Worm (Caenorhabditis elegans) whole organism, L4 larva: Measurements from ENCODE around the gene ceh-86.

ENCODE experiments used
- F10B5.3 ChIP-seq: sonication (generic microtip); optimal IDR thresholded peaks from 2 replicates; lab custom pipeline; 2016; ENCODE audit warnings: mild to moderate bottlenecking, missing genetic modification characterization, missing compliant biosample characterization
- F37D6.2 ChIP-seq: sonication (generic microtip); optimal IDR thresholded peaks from 2 replicates; lab custom pipeline; 2016; ENCODE audit warnings: mild to moderate bottlenecking, missing genetic modification characterization, missing compliant biosample characterization
- R02D3.7 ChIP-seq: fragments of 150-350 bp; sonication (generic microtip); optimal IDR thresholded peaks from 3 replicates; lab custom pipeline; 2014; ENCODE audit warnings: missing biosample characterization, missing genetic modification characterization
- Y48G9A.11 ChIP-seq: fragments of 200-800 bp; sonication (Bioruptor generic); IDR thresholded peaks from 2 replicates; pipeline ENCODE4 v1.3.6; 2022; ENCODE audit warnings: missing genetic modification reagents, missing genetic modification characterization, missing compliant biosample characterization
- aha-1 ChIP-seq: fragments of 150-350 bp; peaks from one replicate; lab custom pipeline; 2014; ENCODE audit warnings: missing biosample characterization, missing genetic modification characterization
- arid-1 ChIP-seq: fragments of 200-800 bp; sonication (Bioruptor generic); conservative IDR thresholded peaks from 2 replicates; pipeline ENCODE4 v1.3.6; 2022; ENCODE audit warnings: missing genetic modification reagents, missing genetic modification characterization, missing compliant biosample characterization
- ceh-62 ChIP-seq: sonication (generic microtip); optimal IDR thresholded peaks from 2 replicates; lab custom pipeline; 2017; ENCODE audit warnings: missing biosample characterization, missing genetic modification characterization
- cey-2 ChIP-seq: sonication (generic microtip); optimal IDR thresholded peaks from 3 replicates; lab custom pipeline; 2017; ENCODE audit warnings: missing genetic modification characterization, mild to moderate bottlenecking, missing compliant biosample characterization, antibody characterized with exemption, borderline replicate concordance; ENCODE audit not compliant: insufficient read depth
- ctbp-1 ChIP-seq: fragments of 200-800 bp; sonication (Bioruptor generic); IDR thresholded peaks from 2 replicates; pipeline ENCODE4 v1.3.6; 2022; ENCODE audit warnings: missing genetic modification reagents, missing genetic modification characterization, missing compliant biosample characterization
- daf-12 ChIP-seq: fragments of 150-350 bp; optimal IDR thresholded peaks from 2 replicates; lab custom pipeline; 2014; ENCODE audit warnings: missing biosample characterization, missing genetic modification reagents, missing genetic modification characterization
- daf-16 ChIP-seq, 3 experiments: sonication (generic microtip); optimal IDR thresholded peaks; 2 replicates each; lab custom pipeline; 2016 to 2017; ENCODE audit warnings: missing genetic modification characterization in 3 of 3, missing genetic modification reagents in 3 of 3, mild to moderate bottlenecking in 2 of 3, missing compliant biosample characterization in 2 of 3, missing biosample characterization in 1 of 3, moderate library complexity in 1 of 3
- duxl-1 ChIP-seq: sonication (generic microtip); optimal IDR thresholded peaks from 2 replicates; lab custom pipeline; 2016; ENCODE audit warnings: mild to moderate bottlenecking, missing genetic modification characterization, moderate library complexity, missing compliant biosample characterization; ENCODE audit not compliant: poor library complexity
- dve-1 ChIP-seq: sonication (generic microtip); optimal IDR thresholded peaks from 2 replicates; lab custom pipeline; 2017; ENCODE audit warnings: antibody characterized with exemption, mild to moderate bottlenecking, missing genetic modification characterization, missing compliant biosample characterization; ENCODE audit not compliant: insufficient read depth
- fkh-10 ChIP-seq: fragments of 150-350 bp; optimal IDR thresholded peaks from 2 replicates; lab custom pipeline; 2014; ENCODE audit warnings: missing biosample characterization, missing genetic modification reagents, missing genetic modification characterization
- fos-1 ChIP-seq: fragments of 150-350 bp; optimal IDR thresholded peaks from 2 replicates; lab custom pipeline; 2014; ENCODE audit warnings: missing biosample characterization, missing genetic modification characterization
- gei-8 ChIP-seq: fragments of 200-800 bp; sonication (Bioruptor generic); optimal IDR thresholded peaks from 2 replicates; lab custom pipeline; 2018; ENCODE audit warnings: mild to moderate bottlenecking, missing genetic modification characterization, missing compliant biosample characterization
- hlh-11 ChIP-seq: fragments of 200-800 bp; sonication (Bioruptor generic); optimal IDR thresholded peaks from 2 replicates; lab custom pipeline; 2018; ENCODE audit warnings: mild to moderate bottlenecking, missing genetic modification characterization, missing compliant biosample characterization
- lin-39 ChIP-seq: fragments of 150-350 bp; optimal IDR thresholded peaks from 2 replicates; lab custom pipeline; 2014; ENCODE audit warnings: missing biosample characterization, missing genetic modification reagents, missing genetic modification characterization
- madf-5 ChIP-seq, 2 experiments: fragments of 200-800 bp; sonication (Bioruptor generic); IDR thresholded peaks; 2 replicates each; pipeline ENCODE4 v1.3.6; 2022; ENCODE audit warnings: missing compliant biosample characterization in 2 of 2, missing genetic modification characterization in 2 of 2
- madf-9 ChIP-seq: fragments of 200-800 bp; sonication (Bioruptor generic); conservative IDR thresholded peaks from 2 replicates; pipeline ENCODE4 v1.3.6; 2022; ENCODE audit warnings: missing genetic modification reagents, missing genetic modification characterization, missing compliant biosample characterization
- mxl-2 ChIP-seq: fragments of 200-800 bp; sonication (Bioruptor generic); conservative IDR thresholded peaks from 2 replicates; pipeline ENCODE4 v1.3.6; 2022; ENCODE audit warnings: missing genetic modification reagents, missing genetic modification characterization, missing compliant biosample characterization
- nhr-25 ChIP-seq: sonication (generic microtip); optimal IDR thresholded peaks from 2 replicates; lab custom pipeline; 2017; ENCODE audit warnings: missing genetic modification characterization, mild to moderate bottlenecking, missing compliant biosample characterization, antibody characterized with exemption, moderate library complexity, borderline replicate concordance; ENCODE audit not compliant: insufficient read depth
- nhr-48 ChIP-seq: sonication (generic microtip); optimal IDR thresholded peaks from 2 replicates; lab custom pipeline; 2016; ENCODE audit warnings: mild to moderate bottlenecking, missing genetic modification characterization, missing compliant biosample characterization
- nhr-76 ChIP-seq: fragments of 150-350 bp; optimal IDR thresholded peaks from 2 replicates; lab custom pipeline; 2014; ENCODE audit warnings: missing biosample characterization, missing genetic modification characterization
- pha-4 ChIP-seq, 2 experiments: fragments of 150-350 bp in 1 of 2; fragments of 200-800 bp in 1 of 2; sonication (Bioruptor generic) in 1 of 2; IDR thresholded peaks in 1 of 2; optimal IDR thresholded peaks in 1 of 2; 2 replicates each; pipeline versions ENCODE4 v1.3.6 to Lab custom; 2014 to 2022; ENCODE audit warnings: missing genetic modification characterization in 2 of 2, missing genetic modification reagents in 2 of 2, missing biosample characterization in 1 of 2, missing compliant biosample characterization in 1 of 2
- pqm-1 ChIP-seq: sonication (generic microtip); optimal IDR thresholded peaks from 2 replicates; lab custom pipeline; 2017; ENCODE audit warnings: missing biosample characterization, missing genetic modification characterization
- set-16 ChIP-seq: fragments of 200-800 bp; sonication (Bioruptor generic); IDR thresholded peaks from 2 replicates; pipeline ENCODE4 v1.3.6; 2022; ENCODE audit warnings: missing genetic modification reagents, missing genetic modification characterization, missing compliant biosample characterization
- skn-1 ChIP-seq: fragments of 150-350 bp; optimal IDR thresholded peaks from 2 replicates; lab custom pipeline; 2014; ENCODE audit warnings: missing biosample characterization, missing genetic modification characterization
- tag-97 ChIP-seq: fragments of 200-800 bp; sonication (Bioruptor generic); IDR thresholded peaks from 2 replicates; pipeline ENCODE4 v1.3.6; 2022; ENCODE audit warnings: missing genetic modification characterization, missing compliant biosample characterization
- tra-1 ChIP-seq: fragments of 200-800 bp; sonication (Bioruptor generic); IDR thresholded peaks from 2 replicates; pipeline ENCODE4 v1.3.6; 2022; ENCODE audit warnings: missing genetic modification reagents, missing genetic modification characterization, missing compliant biosample characterization
- unc-62 ChIP-seq, 3 experiments: fragments of 150-350 bp in 1 of 3; sonication (generic microtip); optimal IDR thresholded peaks in 2 of 3; peaks in 1 of 3; 1 replicate in 1 of 3; 2 replicates in 2 of 3; lab custom pipeline; 2014 to 2017; ENCODE audit warnings: missing biosample characterization in 3 of 3, missing genetic modification characterization in 3 of 3, missing genetic modification reagents in 3 of 3, missing genotype in 1 of 3
- vab-7 ChIP-seq: fragments of 200-800 bp; sonication (Bioruptor generic); IDR thresholded peaks from 2 replicates; pipeline ENCODE4 v1.3.6; 2022; ENCODE audit warnings: missing genetic modification reagents, missing genetic modification characterization, missing compliant biosample characterization
- zip-2 ChIP-seq: fragments of 150-350 bp; optimal IDR thresholded peaks from 2 replicates; lab custom pipeline; 2014; ENCODE audit warnings: missing biosample characterization, missing genetic modification characterization
- ztf-7 ChIP-seq: fragments of 150-350 bp; optimal IDR thresholded peaks from 2 replicates; lab custom pipeline; 2014; ENCODE audit warnings: missing biosample characterization, missing genetic modification characterization

Gene ceh-86

DNA sequence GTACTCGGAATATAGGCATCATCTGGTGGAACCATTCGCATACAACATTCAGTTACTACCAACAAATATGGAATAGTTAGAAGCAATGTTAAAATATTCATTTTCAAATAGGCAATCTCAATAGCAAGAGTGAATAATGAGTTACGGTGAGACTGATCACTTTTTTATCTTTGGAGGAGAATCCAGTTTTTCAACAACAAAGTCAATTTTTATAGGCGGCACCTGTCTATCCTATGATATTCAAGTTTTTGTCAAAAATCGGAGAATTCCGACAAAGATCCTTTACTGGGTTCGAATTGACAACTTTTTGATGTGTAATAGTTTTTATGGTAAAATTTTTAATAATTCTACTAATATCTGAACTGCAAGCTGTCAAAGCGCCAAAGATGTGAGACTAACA, 38.1 kb downstream of the ceh-86 start, which contains the start of gene F16G10.11:
F16G10.11 (minus strand) TSS at position 101 of the 400 bp plus-strand sequence.
- TF ChIP-seq ctbp-1 (GFP tag; lab: Robert Waterston, UW) (no peak), duxl-1 (tag; lab: Kevin White, UChicago) (no peak), tra-1 (no peak), set-16 (GFP tag; lab: Robert Waterston, UW) (no peak), F10B5.3 (tag; lab: Kevin White, UChicago) (no peak), ceh-62 (tag; lab: Kevin White, UChicago) (no peak)

DNA sequence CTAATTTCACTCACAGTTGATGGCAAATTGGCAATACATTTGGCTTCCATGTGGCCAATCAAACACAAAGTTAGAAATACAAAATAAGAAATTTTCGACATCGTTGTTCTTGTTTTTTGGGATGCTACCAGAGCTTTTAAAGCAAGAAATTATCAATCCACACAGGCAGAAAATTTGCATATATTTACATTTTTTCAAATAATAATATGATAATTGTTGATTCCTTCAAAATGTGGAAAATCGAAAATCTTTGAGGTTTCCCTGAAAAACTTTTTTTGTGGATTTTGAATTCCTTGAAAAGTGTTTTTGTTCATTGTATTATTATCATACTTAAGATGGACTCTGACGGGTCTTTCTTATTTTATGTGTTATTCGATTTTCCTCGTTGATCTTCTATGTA, 41.0 kb downstream of the ceh-86 start, which contains the start of gene F16G10.10:
F16G10.10 (minus strand) TSS at position 101 of the 400 bp plus-strand sequence.
- TF ChIP-seq Y48G9A.11 (GFP tag; lab: Robert Waterston, UW) (no peak), arid-1 (no peak), duxl-1 (tag; lab: Kevin White, UChicago) (no peak), R02D3.7 (tag; lab: Kevin White, UChicago) (no peak), F10B5.3 (tag; lab: Kevin White, UChicago) (no peak), unc-62 (GFP tag; optimal IDR thresholded peaks at IDR 0.05 in 1 of 2; lab: Kevin White, UChicago) (no peak), unc-62 (tag; optimal IDR thresholded peaks at IDR 0.05; lab: Kevin White, UChicago) (no peak), fos-1 (tag; lab: Kevin White, UChicago) (no peak), daf-16 (GFP tag; optimal IDR thresholded peaks at IDR 0.05; lab: Kevin White, UChicago) (no peak), daf-16 (tag; optimal IDR thresholded peaks at IDR 0.05; lab: Kevin White, UChicago) (no peak), F37D6.2 (tag; lab: Kevin White, UChicago) (no peak), mxl-2 (GFP tag; lab: Robert Waterston, UW) (no peak), vab-7 (GFP tag; lab: Robert Waterston, UW) (no peak), tag-97 (GFP tag; lab: Robert Waterston, UW) (no peak), cey-2 (tag; lab: Kevin White, UChicago) (no peak), madf-5 (GFP tag; IDR thresholded peaks at IDR 0.05; lab: Robert Waterston, UW) (no peak), nhr-25 (no peak), lin-39 (tag; lab: Kevin White, UChicago) (no peak), nhr-76 (tag; lab: Kevin White, UChicago) (no peak), pqm-1 (tag; lab: Kevin White, UChicago) (no peak)

DNA sequence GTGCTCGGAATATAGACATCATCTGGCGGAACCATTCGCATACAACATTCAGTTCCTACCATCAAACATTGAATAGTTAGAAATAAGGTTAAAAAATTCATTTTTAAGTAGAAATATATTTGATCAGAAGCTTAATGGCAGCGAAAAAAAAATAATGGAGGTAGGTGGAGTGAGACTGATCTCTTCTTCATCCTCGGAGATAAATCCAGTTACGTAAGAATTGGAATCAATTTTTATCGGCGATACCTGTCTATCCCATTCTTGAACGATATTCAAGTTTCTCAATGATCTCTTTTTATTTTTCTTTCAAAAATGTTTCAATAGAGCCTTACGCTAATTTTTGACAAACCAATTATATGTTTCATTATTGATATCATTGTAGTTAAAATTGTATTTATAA, 46.4 kb downstream of the ceh-86 start, which contains the start of gene F16G10.9:
F16G10.9 (minus strand) TSS at position 101 of the 400 bp plus-strand sequence.
- TF ChIP-seq fos-1 (tag; lab: Kevin White, UChicago) (no peak), pha-4 (GFP tag; IDR thresholded peaks at IDR 0.05; lab: Robert Waterston, UW) (no peak), pha-4 (tag; optimal IDR thresholded peaks at IDR 0.05; lab: Kevin White, UChicago) (no peak), fkh-10 (GFP tag; lab: Kevin White, UChicago) (no peak), Y48G9A.11 (GFP tag; lab: Robert Waterston, UW) (no peak), zip-2 (tag; lab: Kevin White, UChicago) (no peak), R02D3.7 (tag; lab: Kevin White, UChicago) (no peak), gei-8 (GFP tag; lab: Kevin White, UChicago) (no peak), unc-62 (GFP tag; optimal IDR thresholded peaks at IDR 0.05 in 1 of 2; lab: Kevin White, UChicago) (no peak), unc-62 (tag; optimal IDR thresholded peaks at IDR 0.05; lab: Kevin White, UChicago) (no peak), skn-1 (tag; lab: Kevin White, UChicago) (no peak)

DNA sequence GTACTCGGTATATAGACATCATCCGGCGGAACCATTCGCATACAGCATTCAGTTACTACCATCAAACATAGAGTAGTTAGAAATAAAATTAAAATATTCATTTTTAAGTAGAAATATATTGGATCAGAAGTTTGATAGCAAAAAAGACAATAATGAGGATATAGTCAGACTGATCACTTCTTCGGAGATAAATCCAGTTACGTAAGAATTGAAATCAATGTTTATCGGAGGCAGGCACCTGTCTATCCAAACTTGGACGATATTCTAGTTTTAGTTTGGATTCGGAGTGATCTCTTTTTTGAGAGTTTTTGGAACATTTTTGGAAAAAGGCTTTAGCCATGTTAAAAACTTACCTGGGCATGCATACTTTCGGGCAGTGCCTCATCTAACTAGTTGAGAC, 48.5 kb downstream of the ceh-86 start, which contains the start of gene F16G10.8:
F16G10.8 (minus strand) TSS at position 101 of the 400 bp plus-strand sequence.
- TF ChIP-seq aha-1 (no peak), lin-39 (tag; lab: Kevin White, UChicago) (no peak), madf-9 (GFP tag; lab: Robert Waterston, UW) (no peak), nhr-48 (tag; lab: Kevin White, UChicago) (no peak), set-16 (GFP tag; lab: Robert Waterston, UW) (no peak), F10B5.3 (tag; lab: Kevin White, UChicago) (no peak), hlh-11 (tag; lab: Kevin White, UChicago) (no peak), daf-12 (no peak), ztf-7 (no peak), dve-1 (no peak)
